Worm (Caenorhabditis elegans): ENCODE data around the gene F56A8.8.

DNA sequence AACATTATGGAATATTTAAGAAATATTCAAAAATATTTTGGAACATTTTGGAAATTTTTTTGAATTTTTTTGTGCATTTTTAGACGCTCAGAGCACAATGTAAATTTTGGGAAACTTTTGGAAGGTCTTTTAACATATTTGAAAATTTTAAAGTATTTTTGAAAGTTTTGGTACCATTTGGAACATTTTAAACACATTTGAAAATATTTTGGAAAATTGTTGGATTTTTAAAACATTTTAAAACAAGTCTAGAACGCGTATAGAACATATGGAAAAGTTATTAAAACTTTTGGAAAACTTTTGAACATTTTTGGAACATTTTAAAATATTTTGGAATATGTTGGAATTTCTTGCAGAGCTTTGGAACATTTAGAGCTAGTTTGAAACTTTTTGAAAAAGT lies 48.2 kb downstream of the F56A8.8 start, which contains the start of gene sdz-20:
- TF ChIP-seq nhr-10 (tag; optimal IDR thresholded peaks at IDR 0.05), result no peak
- no peak for TF ChIP-seq lin-29 (GFP tag; IDR thresholded peaks at IDR 0.05)
- no peak for TF ChIP-seq pqm-1 (tag; optimal IDR thresholded peaks at IDR 0.05)
- TF ChIP-seq nhr-237 (tag; optimal IDR thresholded peaks at IDR 0.05), result no peak
- no peak for TF ChIP-seq F44E2.7 (GFP tag; IDR thresholded peaks at IDR 0.05)
- TF ChIP-seq unc-62 (GFP tag; optimal IDR thresholded peaks at IDR 0.05 in 1 of 2), result no peak
- no peak for TF ChIP-seq unc-62 (tag; optimal IDR thresholded peaks at IDR 0.05)
- TF ChIP-seq mdl-1 (tag; optimal IDR thresholded peaks at IDR 0.05), result no peak
- TF ChIP-seq skn-1 (tag; optimal IDR thresholded peaks at IDR 0.05), result no peak
- TF ChIP-seq aha-1 (tag), result no peak
- no peak for TF ChIP-seq lin-39 (tag; optimal IDR thresholded peaks at IDR 0.05)
- TF ChIP-seq ZK546.5 (tag; optimal IDR thresholded peaks at IDR 0.05), result no peak

All from whole organism, L4 larva.